Fruit fly (Drosophila melanogaster) whole organism, pupa: ENCODE measurements around the gene Hip14.

Experiments used
- CG10348 ChIP-seq: fragments of 200-800 bp; sonication (Bioruptor generic); IDR thresholded peaks from 2 replicates; pipeline ENCODE4 v1.3.6; 2022; ENCODE audit warnings: missing biosample characterization, missing genetic modification characterization
- CG12605 ChIP-seq: fragments of 200-800 bp; sonication (Bioruptor generic); IDR thresholded peaks from 2 replicates; pipeline ENCODE4 v1.3.6; 2022; ENCODE audit warnings: missing biosample characterization, missing genetic modification characterization
- CG13204 ChIP-seq: fragments of 200-800 bp; sonication (Bioruptor generic); optimal IDR thresholded peaks from 2 replicates; lab custom pipeline; 2018; ENCODE audit warnings: missing biosample characterization, mild to moderate bottlenecking, missing genetic modification characterization, moderate library complexity
- CG15710 ChIP-seq: fragments of 200-800 bp; sonication (Bioruptor generic); optimal IDR thresholded peaks from 2 replicates; lab custom pipeline; 2018; ENCODE audit warnings: missing biosample characterization, mild to moderate bottlenecking, missing genetic modification characterization, moderate library complexity
- CG32121 ChIP-seq: fragments of 200-800 bp; sonication (Bioruptor generic); IDR thresholded peaks from 2 replicates; pipeline ENCODE4 v1.3.6; 2022; ENCODE audit warnings: missing biosample characterization, missing genetic modification characterization
- CG34367 ChIP-seq: fragments of 200-800 bp; sonication (Bioruptor generic); optimal IDR thresholded peaks from 2 replicates; lab custom pipeline; 2018; ENCODE audit warnings: missing biosample characterization, mild to moderate bottlenecking, missing genetic modification characterization
- CG8301 ChIP-seq: fragments of 200-800 bp; sonication (Bioruptor generic); optimal IDR thresholded peaks from 2 replicates; lab custom pipeline; 2018; ENCODE audit warnings: missing biosample characterization, mild to moderate bottlenecking, missing genetic modification characterization
- CG9948 ChIP-seq: fragments of 200-800 bp; sonication (Bioruptor generic); optimal IDR thresholded peaks from 2 replicates; lab custom pipeline; 2018; ENCODE audit warnings: missing biosample characterization, mild to moderate bottlenecking, missing genetic modification characterization, moderate library complexity
- D1 ChIP-seq: fragments of 200-800 bp; sonication (Bioruptor generic); optimal IDR thresholded peaks from 2 replicates; lab custom pipeline; 2018; ENCODE audit warnings: missing biosample characterization, mild to moderate bottlenecking, missing genetic modification characterization, moderate library complexity
- EcR ChIP-seq: fragments of 200-800 bp; sonication (Bioruptor generic); optimal IDR thresholded peaks from 3 replicates; lab custom pipeline; 2019; ENCODE audit warnings: missing biosample characterization, missing genetic modification characterization, mild to moderate bottlenecking, moderate library complexity, missing genetic modification reagents
- Ets98B ChIP-seq: fragments of 200-800 bp; sonication (Bioruptor generic); IDR thresholded peaks from 2 replicates; pipeline ENCODE4 v1.3.6; 2022; ENCODE audit warnings: missing biosample characterization, missing genetic modification characterization
- Snoo ChIP-seq: fragments of 200-800 bp; sonication (Bioruptor generic); optimal IDR thresholded peaks from 3 replicates; lab custom pipeline; 2017; ENCODE audit warnings: missing biosample characterization, mild to moderate bottlenecking, missing genetic modification characterization, inconsistent platforms
- fd96Ca ChIP-seq: fragments of 200-800 bp; sonication (Bioruptor generic); IDR thresholded peaks from 3 replicates; pipeline ENCODE4 v1.3.6; 2022; ENCODE audit warnings: missing biosample characterization, missing genetic modification characterization
- gl ChIP-seq: fragments of 200-800 bp; sonication (Bioruptor generic); optimal IDR thresholded peaks from 2 replicates; lab custom pipeline; 2018; ENCODE audit warnings: missing biosample characterization, mild to moderate bottlenecking, missing genetic modification characterization

DNA sequence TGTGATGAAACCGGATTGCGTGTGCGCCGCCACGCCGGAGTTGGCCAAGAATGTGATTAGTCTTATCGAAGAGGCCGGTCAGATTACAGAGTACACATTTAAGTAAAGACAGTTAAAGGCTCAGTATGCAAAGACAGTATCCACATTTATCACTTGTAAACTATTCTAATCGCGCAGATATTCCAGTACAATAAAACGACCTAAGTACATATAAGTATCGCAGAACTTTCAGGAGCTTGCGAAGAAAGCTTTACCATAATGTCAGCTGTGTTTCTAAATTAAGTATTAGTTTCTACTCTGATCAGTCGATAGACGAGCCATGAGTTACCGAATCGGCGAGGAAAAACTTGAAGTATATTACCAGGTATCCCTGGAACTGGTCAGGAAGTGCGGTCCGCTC, 9.8 kb upstream of the Hip14 start, which contains the start of gene CG17028:
- TF ChIP-seq CG8301 (tag; lab: Kevin White, UChicago) (no peak), CG34367 (no peak), CG15710 (tag; lab: Kevin White, UChicago) (no peak), gl (tag; lab: Kevin White, UChicago) (no peak), D1 (no peak), CG32121 (GFP tag; lab: Robert Waterston, UW) (no peak), CG9948 (tag; lab: Kevin White, UChicago) (no peak), EcR (GFP tag; lab: Kevin White, UChicago) (no peak), CG13204 (no peak), CG12605 (no peak), fd96Ca (GFP tag; lab: Robert Waterston, UW) (no peak), Ets98B (GFP tag; lab: Robert Waterston, UW) (no peak), CG10348 (GFP tag; lab: Robert Waterston, UW) (no peak), Snoo (tag; lab: Kevin White, UChicago) (no peak)
